Worm (Caenorhabditis elegans) whole organism, young adult: Measurements from ENCODE around the gene lpr-5.
A peak's percentile ranks its signal among the peaks of the same experiment; 100 is the strongest.

Experiments used
- B0019.2 ChIP-seq: fragments of 200-800 bp; sonication (Bioruptor generic); conservative IDR thresholded peaks from 2 replicates; pipeline ENCODE4 v1.3.6; 2022; ENCODE audit warnings: missing genetic modification reagents, missing genetic modification characterization, missing compliant biosample characterization
- B0336.3 ChIP-seq: fragments of 200-800 bp; sonication (Bioruptor generic); IDR thresholded peaks from 2 replicates; pipeline ENCODE4 v1.3.6; 2022; ENCODE audit warnings: missing genetic modification characterization, missing compliant biosample characterization
- C06A6.2 ChIP-seq: fragments of 200-800 bp; sonication (Bioruptor generic); conservative IDR thresholded peaks from 2 replicates; pipeline ENCODE4 v1.3.6; 2022; ENCODE audit warnings: missing genetic modification characterization, missing compliant biosample characterization
- C17E4.6 ChIP-seq: fragments of 200-800 bp; sonication (Bioruptor generic); IDR thresholded peaks from 2 replicates; pipeline ENCODE4 v1.3.6; 2022; ENCODE audit warnings: missing genetic modification reagents, missing genetic modification characterization, missing compliant biosample characterization
- F10E7.11 ChIP-seq: sonication (generic microtip); optimal IDR thresholded peaks from 2 replicates; lab custom pipeline; 2017; ENCODE audit warnings: mild to moderate bottlenecking, missing genetic modification characterization, moderate library complexity, missing compliant biosample characterization
- F23B12.7 ChIP-seq: sonication (generic microtip); optimal IDR thresholded peaks from 2 replicates; lab custom pipeline; 2017; ENCODE audit warnings: missing genetic modification characterization, mild to moderate bottlenecking, missing compliant biosample characterization, antibody characterized with exemption, moderate library complexity; ENCODE audit not compliant: insufficient read depth
- F39B2.1 ChIP-seq: fragments of 200-800 bp; sonication (Bioruptor generic); IDR thresholded peaks from 2 replicates; pipeline ENCODE4 v1.3.6; 2022; ENCODE audit warnings: missing genetic modification reagents, missing genetic modification characterization, missing compliant biosample characterization
- F55B11.4 ChIP-seq: sonication (generic microtip); optimal IDR thresholded peaks from 2 replicates; lab custom pipeline; 2016; ENCODE audit warnings: missing compliant biosample characterization, missing genetic modification characterization, borderline replicate concordance; ENCODE audit not compliant: insufficient read depth
- K11D2.4 ChIP-seq: fragments of 200-800 bp; sonication (Bioruptor generic); IDR thresholded peaks from 2 replicates; pipeline ENCODE4 v1.3.6; 2022; ENCODE audit warnings: missing genetic modification reagents, missing genetic modification characterization, missing compliant biosample characterization
- K12H6.12 ChIP-seq: fragments of 200-800 bp; sonication (Bioruptor generic); optimal IDR thresholded peaks from 2 replicates; lab custom pipeline; 2018; ENCODE audit warnings: mild to moderate bottlenecking, missing genetic modification characterization, missing compliant biosample characterization
- T26A5.8 ChIP-seq: sonication (generic microtip); optimal IDR thresholded peaks from 2 replicates; lab custom pipeline; 2016; ENCODE audit warnings: missing genetic modification characterization, missing compliant biosample characterization
- Y56A3A.18 ChIP-seq: fragments of 200-800 bp; sonication (Bioruptor generic); IDR thresholded peaks from 2 replicates; pipeline ENCODE4 v1.3.6; 2022; ENCODE audit warnings: missing genetic modification reagents, missing genetic modification characterization, missing compliant biosample characterization
- Y67H2A.10 ChIP-seq: fragments of 200-800 bp; sonication (Bioruptor generic); conservative IDR thresholded peaks from 2 replicates; pipeline ENCODE4 v1.3.6; 2022; ENCODE audit warnings: missing genetic modification reagents, missing genetic modification characterization, missing compliant biosample characterization
- ZK185.1 ChIP-seq: sonication (generic microtip); optimal IDR thresholded peaks from 2 replicates; lab custom pipeline; 2016; ENCODE audit warnings: mild to moderate bottlenecking, missing genetic modification characterization, missing compliant biosample characterization; ENCODE audit not compliant: poor library complexity, severe bottlenecking
- aptf-3 ChIP-seq: fragments of 200-800 bp; sonication (Bioruptor generic); IDR thresholded peaks from 2 replicates; pipeline ENCODE4 v1.3.6; 2022; ENCODE audit warnings: missing genetic modification characterization, missing compliant biosample characterization
- attf-3 ChIP-seq: fragments of 200-800 bp; sonication (Bioruptor generic); conservative IDR thresholded peaks from 2 replicates; pipeline ENCODE4 v1.3.6; 2022; ENCODE audit warnings: missing genetic modification reagents, missing genetic modification characterization, missing compliant biosample characterization
- attf-5 ChIP-seq: fragments of 200-800 bp; sonication (Bioruptor generic); optimal IDR thresholded peaks from 2 replicates; lab custom pipeline; 2018; ENCODE audit warnings: mild to moderate bottlenecking, missing genetic modification characterization, missing compliant biosample characterization
- bed-1 ChIP-seq: fragments of 200-800 bp; sonication (Bioruptor generic); IDR thresholded peaks from 2 replicates; pipeline ENCODE4 v1.3.6; 2022; ENCODE audit warnings: missing genetic modification reagents, missing genetic modification characterization, missing compliant biosample characterization
- bed-2 ChIP-seq: fragments of 200-800 bp; sonication (Bioruptor generic); IDR thresholded peaks from 2 replicates; pipeline ENCODE4 v1.3.6; 2022; ENCODE audit warnings: missing genetic modification reagents, missing genetic modification characterization, missing compliant biosample characterization
- cebp-1 ChIP-seq, 2 experiments: fragments of 200-800 bp in 1 of 2; sonication (Bioruptor generic) in 1 of 2; sonication (generic microtip) in 1 of 2; IDR thresholded peaks in 1 of 2; optimal IDR thresholded peaks in 1 of 2; 2 replicates each; pipeline versions ENCODE4 v1.3.6 to Lab custom; 2017 to 2022; ENCODE audit warnings: missing compliant biosample characterization in 2 of 2, missing genetic modification characterization in 2 of 2, mild to moderate bottlenecking in 1 of 2, missing genetic modification reagents in 1 of 2, moderate library complexity in 1 of 2
- ceh-100 ChIP-seq: fragments of 200-800 bp; sonication (Bioruptor generic); IDR thresholded peaks from 2 replicates; pipeline ENCODE4 v1.3.6; 2022; ENCODE audit warnings: missing genetic modification reagents, missing genetic modification characterization, missing compliant biosample characterization
- ceh-27 ChIP-seq: fragments of 200-800 bp; sonication (Bioruptor generic); optimal IDR thresholded peaks from 2 replicates; lab custom pipeline; 2018; ENCODE audit warnings: mild to moderate bottlenecking, missing genetic modification characterization, moderate library complexity, missing compliant biosample characterization
- ceh-79 ChIP-seq: sonication (generic microtip); optimal IDR thresholded peaks from 2 replicates; lab custom pipeline; 2017; ENCODE audit warnings: mild to moderate bottlenecking, missing genetic modification characterization, missing compliant biosample characterization
- ceh-91 ChIP-seq: fragments of 200-800 bp; sonication (Bioruptor generic); IDR thresholded peaks from 2 replicates; pipeline ENCODE4 v1.3.6; 2022; ENCODE audit warnings: missing genetic modification reagents, missing genetic modification characterization, missing compliant biosample characterization
- chd-7 ChIP-seq: sonication (generic microtip); optimal IDR thresholded peaks from 2 replicates; lab custom pipeline; 2016; ENCODE audit warnings: mild to moderate bottlenecking, missing genetic modification characterization, moderate library complexity, missing compliant biosample characterization
- die-1 ChIP-seq: sonication (generic microtip); optimal IDR thresholded peaks from 2 replicates; lab custom pipeline; 2016; ENCODE audit warnings: missing genotype, mild to moderate bottlenecking, missing genetic modification characterization, missing compliant biosample characterization
- dpff-1 ChIP-seq: sonication (generic microtip); optimal IDR thresholded peaks from 2 replicates; lab custom pipeline; 2017; ENCODE audit warnings: mild to moderate bottlenecking, missing genetic modification characterization, missing compliant biosample characterization
- egl-18 ChIP-seq: fragments of 200-800 bp; sonication (Bioruptor generic); IDR thresholded peaks from 2 replicates; pipeline ENCODE4 v1.3.6; 2022; ENCODE audit warnings: missing genetic modification reagents, missing genetic modification characterization, missing compliant biosample characterization
- ekl-4 ChIP-seq: fragments of 200-800 bp; sonication (Bioruptor generic); IDR thresholded peaks from 2 replicates; pipeline ENCODE4 v1.3.6; 2022; ENCODE audit warnings: missing genetic modification reagents, missing genetic modification characterization, missing compliant biosample characterization
- hlh-12 ChIP-seq: sonication (generic microtip); optimal IDR thresholded peaks from 2 replicates; lab custom pipeline; 2016; ENCODE audit warnings: missing genetic modification characterization, missing compliant biosample characterization
- hmg-1.2 ChIP-seq: fragments of 200-800 bp; sonication (Bioruptor generic); IDR thresholded peaks from 2 replicates; pipeline ENCODE4 v1.3.6; 2022; ENCODE audit warnings: missing genetic modification reagents, missing genetic modification characterization, missing compliant biosample characterization
- lin-35 ChIP-seq, 3 experiments: fragments of 150-350 bp in 2 of 3; sonication (generic microtip) in 1 of 3; optimal IDR thresholded peaks; 2 replicates each; lab custom pipeline; 2014 to 2018; ENCODE audit warnings: missing biosample characterization in 3 of 3, missing genetic modification characterization in 3 of 3, missing genetic modification reagents in 3 of 3
- lir-1 ChIP-seq: fragments of 200-800 bp; sonication (Bioruptor generic); conservative IDR thresholded peaks from 2 replicates; pipeline ENCODE4 v1.3.6; 2022; ENCODE audit warnings: missing genetic modification reagents, missing genetic modification characterization, missing compliant biosample characterization
- lsl-1 ChIP-seq: fragments of 200-800 bp; sonication (Bioruptor generic); optimal IDR thresholded peaks from 2 replicates; lab custom pipeline; 2018; ENCODE audit warnings: mild to moderate bottlenecking, missing genetic modification characterization, moderate library complexity, missing compliant biosample characterization
- mxl-1 ChIP-seq: sonication (generic microtip); optimal IDR thresholded peaks from 2 replicates; lab custom pipeline; 2016; ENCODE audit warnings: missing genetic modification characterization, missing compliant biosample characterization
- nfya-1 ChIP-seq: sonication (generic microtip); optimal IDR thresholded peaks from 2 replicates; lab custom pipeline; 2017; ENCODE audit warnings: antibody characterized with exemption, missing compliant biosample characterization, missing genetic modification characterization, borderline replicate concordance; ENCODE audit not compliant: insufficient read depth
- nfya-2 ChIP-seq: fragments of 200-800 bp; sonication (Bioruptor generic); IDR thresholded peaks from 2 replicates; pipeline ENCODE4 v1.3.6; 2022; ENCODE audit warnings: missing genetic modification reagents, missing genetic modification characterization, missing compliant biosample characterization
- nhr-80 ChIP-seq: sonication (generic microtip); optimal IDR thresholded peaks from 2 replicates; lab custom pipeline; 2016; ENCODE audit warnings: missing genetic modification characterization, missing compliant biosample characterization
- nhr-90 ChIP-seq: sonication (generic microtip); optimal IDR thresholded peaks from 2 replicates; lab custom pipeline; 2016; ENCODE audit warnings: missing genotype, mild to moderate bottlenecking, missing genetic modification characterization, missing compliant biosample characterization
- repo-1 ChIP-seq: sonication (generic microtip); optimal IDR thresholded peaks from 2 replicates; lab custom pipeline; 2017; ENCODE audit warnings: mild to moderate bottlenecking, missing genetic modification characterization, missing compliant biosample characterization
- snpc-1.3 ChIP-seq: sonication (generic microtip); optimal IDR thresholded peaks from 2 replicates; lab custom pipeline; 2017; ENCODE audit warnings: missing genetic modification characterization, mild to moderate bottlenecking, missing compliant biosample characterization, antibody characterized with exemption, moderate library complexity, missing genotype, missing genetic modification reagents; ENCODE audit not compliant: insufficient read depth
- somi-1 ChIP-seq: fragments of 200-800 bp; sonication (Bioruptor generic); optimal IDR thresholded peaks from 2 replicates; lab custom pipeline; 2018; ENCODE audit warnings: mild to moderate bottlenecking, missing genetic modification characterization, missing compliant biosample characterization
- tbx-9 ChIP-seq: sonication (generic microtip); optimal IDR thresholded peaks from 2 replicates; lab custom pipeline; 2016; ENCODE audit warnings: borderline replicate concordance, missing genetic modification characterization, inconsistent platforms, missing compliant biosample characterization
- tlf-1 ChIP-seq: fragments of 200-800 bp; sonication (Bioruptor generic); optimal IDR thresholded peaks from 2 replicates; lab custom pipeline; 2018; ENCODE audit warnings: mild to moderate bottlenecking, missing genetic modification characterization, missing compliant biosample characterization
- xnd-1 ChIP-seq: sonication (generic microtip); optimal IDR thresholded peaks from 2 replicates; lab custom pipeline; 2016; ENCODE audit warnings: missing genotype, missing genetic modification reagents, missing genetic modification characterization, missing compliant biosample characterization
- ztf-18 ChIP-seq: sonication (generic microtip); optimal IDR thresholded peaks from 2 replicates; lab custom pipeline; 2016; ENCODE audit warnings: missing genotype, mild to moderate bottlenecking, missing genetic modification characterization, missing compliant biosample characterization
- ztf-6 ChIP-seq: fragments of 200-800 bp; sonication (Bioruptor generic); IDR thresholded peaks from 2 replicates; pipeline ENCODE4 v1.3.6; 2022; ENCODE audit warnings: missing genetic modification reagents, missing genetic modification characterization, missing compliant biosample characterization

lpr-5 gene

ce11 chrX:11095480-11095879 lies 33.6 kb downstream of the lpr-5 start (continued):
- TF ChIP-seq ceh-100 (GFP tag; lab: Robert Waterston, UW) (peak; percentile 73), C17E4.6 (peak; percentile 64; the same call in 1 of the 2 replicates), snpc-1.3 (tag; lab: Kevin White, UChicago) (peak; percentile 21), chd-7 (tag; lab: Kevin White, UChicago) (no peak), lir-1 (peak; percentile 84), lin-35 (GFP tag; optimal IDR thresholded peaks at IDR 0.05; lab: Kevin White, UChicago) (peak in 1 of 3 experiments; percentile 75), lsl-1 (no peak), hmg-1.2 (GFP tag; lab: Robert Waterston, UW) (peak; percentile 84), mxl-1 (peak; percentile 78), B0336.3 (GFP tag; lab: Robert Waterston, UW) (peak; percentile 77; the same call in 1 of the 2 replicates), nhr-90 (tag; lab: Kevin White, UChicago) (peak; percentile 89), B0019.2 (no peak), tbx-9 (peak; percentile 18), ztf-6 (GFP tag; lab: Robert Waterston, UW) (peak; percentile 82; the same call in 1 of the 2 replicates), F23B12.7 (tag; lab: Kevin White, UChicago) (peak; percentile 61), ztf-18 (tag; lab: Kevin White, UChicago) (peak; percentile 36), attf-3 (GFP tag; lab: Robert Waterston, UW) (0 out of 2 replicates have a peak, but pooled peaks have one; percentile 30), ceh-27 (GFP tag; lab: Kevin White, UChicago) (peak; percentile 82), K12H6.12 (tag; lab: Kevin White, UChicago) (peak; percentile 84), attf-5 (GFP tag; lab: Kevin White, UChicago) (peak; percentile 63), F10E7.11 (peak; percentile 57), nhr-80 (tag; lab: Kevin White, UChicago) (peak; percentile 45), xnd-1 (tag; lab: Kevin White, UChicago) (no peak), C06A6.2 (peak; percentile 62; the same call in 1 of the 2 replicates), F39B2.1 (GFP tag; lab: Robert Waterston, UW) (peak; percentile 70; the same call in 1 of the 2 replicates), Y67H2A.10 (no peak), hlh-12 (tag; lab: Kevin White, UChicago) (no peak), aptf-3 (GFP tag; lab: Robert Waterston, UW) (no peak; the same call in 1 of the 2 replicates), ZK185.1 (tag; lab: Kevin White, UChicago) (peak; percentile 92), dpff-1 (no peak), die-1 (tag; lab: Kevin White, UChicago) (peak; percentile 84), somi-1 (GFP tag; lab: Kevin White, UChicago) (peak; percentile 71), bed-1 (GFP tag; lab: Robert Waterston, UW) (0 out of 2 replicates have a peak, but pooled peaks have one; percentile 76), F55B11.4 (no peak), bed-2 (0 out of 2 replicates have a peak, but pooled peaks have one; percentile 58), T26A5.8 (tag; lab: Kevin White, UChicago) (no peak), ceh-91 (peak; percentile 25; the same call in 1 of the 2 replicates), repo-1 (tag; lab: Kevin White, UChicago) (peak; percentile 89), ceh-79 (peak; percentile 46), cebp-1 (GFP tag; IDR thresholded peaks at IDR 0.05; lab: Robert Waterston, UW) (peak; percentile 51; the same call in 1 of the 2 replicates), cebp-1 (tag; optimal IDR thresholded peaks at IDR 0.05; lab: Kevin White, UChicago) (peak; percentile 83), egl-18 (GFP tag; lab: Robert Waterston, UW) (0 out of 2 replicates have a peak, but pooled peaks have one; percentile 64), nfya-1 (tag; lab: Kevin White, UChicago) (no peak), nfya-2 (no peak), K11D2.4 (GFP tag; lab: Robert Waterston, UW) (peak; percentile 92), Y56A3A.18 (GFP tag; lab: Robert Waterston, UW) (peak; percentile 95), tlf-1 (peak; percentile 50), ekl-4 (GFP tag; lab: Robert Waterston, UW) (peak; percentile 84)
